Worm (Caenorhabditis elegans): ENCODE results near the gene lap-2.
A peak's percentile ranks its signal among the peaks of the same experiment; 100 is the strongest.

lap-2 gene

ce11 chrV:13085917-13086552 lies 42.5 kb downstream of the lap-2 start (continued):
- TF ChIP-seq ceh-58 (GFP tag; IDR thresholded peaks at IDR 0.05) (no peak), F39B2.1 (GFP tag; IDR thresholded peaks at IDR 0.05) (no peak), ceh-91 (GFP tag; IDR thresholded peaks at IDR 0.05) (no peak), tbx-9 (tag; optimal IDR thresholded peaks at IDR 0.05; ENCODE audit: borderline replicate concordance) (no peak), nhr-80 (tag; optimal IDR thresholded peaks at IDR 0.05) (peak; percentile 42), snpc-3.4 (tag; optimal IDR thresholded peaks at IDR 0.05) (no peak), C06A6.2 (GFP tag; conservative IDR thresholded peaks at IDR 0.05) (0 out of 2 replicates have a peak, but pooled peaks have one; percentile 33), mes-4 (tag; optimal IDR thresholded peaks at IDR 0.05) (no peak), F22D6.2 (tag; optimal IDR thresholded peaks at IDR 0.05) (no peak), cebp-2 (GFP tag; IDR thresholded peaks at IDR 0.05) (no peak), athp-1 (tag; optimal IDR thresholded peaks at IDR 0.05) (peak; percentile 3), snpc-1.3 (tag; optimal IDR thresholded peaks at IDR 0.05; ENCODE audit: insufficient read depth) (no peak), unc-62 (GFP tag; optimal IDR thresholded peaks at IDR 0.05) (peak; percentile 54), ztf-3 (GFP tag; optimal IDR thresholded peaks at IDR 0.05) (no peak), D2030.7 (GFP tag; IDR thresholded peaks at IDR 0.05) (no peak), Y67H2A.10 (GFP tag; conservative IDR thresholded peaks at IDR 0.05) (no peak), tlf-1 (GFP tag; optimal IDR thresholded peaks at IDR 0.05) (peak; percentile 56), ekl-4 (GFP tag; IDR thresholded peaks at IDR 0.05) (no peak), snpc-4 (GFP tag; optimal IDR thresholded peaks at IDR 0.05) (no peak), snpc-4 (tag; optimal IDR thresholded peaks at IDR 0.05) (peak in 2 of 4 experiments; percentile 27 to 56), Y79H2A.3 (GFP tag; conservative IDR thresholded peaks at IDR 0.05) (no peak), F10E7.11 (tag; optimal IDR thresholded peaks at IDR 0.05) (no peak), ets-4 (GFP tag; optimal IDR thresholded peaks at IDR 0.05) (no peak), attf-5 (GFP tag; optimal IDR thresholded peaks at IDR 0.05) (peak; percentile 32), pha-4 (tag; optimal IDR thresholded peaks at IDR 0.05) (no peak), dox-1 (GFP tag; IDR thresholded peaks at IDR 0.05) (peak; percentile 62; the same call in 1 of the 2 replicates), attf-3 (GFP tag; conservative IDR thresholded peaks at IDR 0.05) (no peak), lag-1 (GFP tag; IDR thresholded peaks at IDR 0.05) (no peak), snpc-1.1 (tag; optimal IDR thresholded peaks at IDR 0.05; ENCODE audit: insufficient read depth) (no peak), mxl-1 (tag; optimal IDR thresholded peaks at IDR 0.05) (no peak), gei-17 (GFP tag; optimal IDR thresholded peaks at IDR 0.05) (no peak)

ce11 chrV:13088485-13088884 lies 45.0 kb downstream of the lap-2 start:
- TF ChIP-seq nfya-1 (tag; optimal IDR thresholded peaks at IDR 0.05; ENCODE audit: borderline replicate concordance, insufficient read depth) (no peak), ceh-79 (tag; optimal IDR thresholded peaks at IDR 0.05) (no peak), T26A5.8 (tag; optimal IDR thresholded peaks at IDR 0.05) (no peak), lin-35 (GFP tag; optimal IDR thresholded peaks at IDR 0.05) (peak in 1 of 3 experiments; percentile 34), madf-6 (GFP tag; IDR thresholded peaks at IDR 0.05) (no peak)

DNA sequence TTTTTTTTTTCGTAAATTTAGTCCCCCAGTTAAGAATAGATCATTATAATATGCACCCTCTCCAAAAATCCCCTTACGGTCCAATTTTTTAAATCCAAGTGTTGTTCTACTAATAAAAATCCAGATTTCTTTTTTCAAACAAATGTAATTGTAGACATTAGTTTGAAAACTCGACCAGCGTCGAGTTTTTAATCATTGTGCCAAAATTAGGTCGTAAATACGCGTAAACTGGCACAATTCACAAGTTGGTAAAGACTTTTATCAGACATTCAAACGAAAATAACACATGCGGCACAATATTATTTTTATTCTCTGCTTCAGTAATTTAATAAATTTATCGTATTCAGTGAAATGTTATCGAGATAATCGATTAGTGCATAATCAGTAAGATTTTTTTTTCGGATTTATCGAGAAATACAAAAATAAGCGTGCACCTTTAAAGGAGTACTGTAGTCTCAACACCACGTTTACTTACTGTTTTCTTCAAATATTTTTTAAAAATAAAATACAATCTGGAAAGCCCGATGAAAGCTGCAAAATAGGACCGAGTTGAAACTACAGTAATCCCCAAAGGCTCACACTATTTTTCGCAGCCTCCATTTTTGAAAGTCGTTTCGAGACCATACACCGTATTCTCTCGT lies 46.7 kb downstream of the lap-2 start, which contains the start of gene C34B4.4:
Gene C34B4.4, plus strand, starts transcription at position 276 of the 641 bp plus-strand sequence.
- TF ChIP-seq F10E7.11 (tag; optimal IDR thresholded peaks at IDR 0.05) (peak; percentile 58), tbx-9 (tag; optimal IDR thresholded peaks at IDR 0.05; ENCODE audit: borderline replicate concordance) (no peak), F33H1.4 (GFP tag; IDR thresholded peaks at IDR 0.05) (no peak), lin-26 (GFP tag; IDR thresholded peaks at IDR 0.05) (no peak), aptf-2 (GFP tag; conservative IDR thresholded peaks at IDR 0.05) (no peak), F22D6.2 (tag; optimal IDR thresholded peaks at IDR 0.05) (peak; percentile 1), F57A8.1 (GFP tag; optimal IDR thresholded peaks at IDR 0.05) (no peak), rcor-1 (GFP tag; IDR thresholded peaks at IDR 0.05) (no peak), snpc-1.3 (tag; optimal IDR thresholded peaks at IDR 0.05; ENCODE audit: insufficient read depth) (peak; percentile 5), ztf-3 (GFP tag; optimal IDR thresholded peaks at IDR 0.05) (peak; percentile 24), B0261.1 (tag; optimal IDR thresholded peaks at IDR 0.05) (no peak), nfya-2 (GFP tag; IDR thresholded peaks at IDR 0.05) (no peak), sdz-38 (tag; optimal IDR thresholded peaks at IDR 0.05) (no peak), nhr-80 (tag; optimal IDR thresholded peaks at IDR 0.05) (no peak), K12H6.12 (tag; optimal IDR thresholded peaks at IDR 0.05) (peak; percentile 47)

All from whole organism, young adult.